Fruit fly (Drosophila melanogaster) whole organism, embryonic: Measurements from ENCODE around the gene Tomosyn.

Source experiments
- CG10979 ChIP-seq: fragments of 200-800 bp; sonication (Bioruptor generic); optimal IDR thresholded peaks from 2 replicates; lab custom pipeline; 2018; ENCODE audit warnings: missing biosample characterization, mild to moderate bottlenecking, missing genetic modification characterization, moderate library complexity
- CG11398 ChIP-seq: fragments of 200-800 bp; sonication (Bioruptor generic); optimal IDR thresholded peaks from 2 replicates; lab custom pipeline; 2016; ENCODE audit warnings: missing biosample characterization, missing genetic modification characterization
- CG11723 ChIP-seq: fragments of 200-800 bp; sonication (Bioruptor generic); optimal IDR thresholded peaks from 2 replicates; lab custom pipeline; 2017; ENCODE audit warnings: missing biosample characterization, mild to moderate bottlenecking, missing genetic modification characterization
- CG12104 ChIP-seq: fragments of 200-800 bp; sonication (Bioruptor generic); optimal IDR thresholded peaks from 3 replicates; lab custom pipeline; 2016; ENCODE audit warnings: missing biosample characterization, missing genetic modification characterization
- CG17385 ChIP-seq: fragments of 200-800 bp; sonication (Bioruptor generic); optimal IDR thresholded peaks from 3 replicates; lab custom pipeline; 2018; ENCODE audit warnings: missing biosample characterization, mild to moderate bottlenecking, missing genetic modification characterization
- CG17802 ChIP-seq: fragments of 200-800 bp; sonication (Bioruptor generic); optimal IDR thresholded peaks from 2 replicates; lab custom pipeline; 2018; ENCODE audit warnings: missing biosample characterization, mild to moderate bottlenecking, missing genetic modification characterization, moderate library complexity
- CG18619 ChIP-seq: fragments of 200-800 bp; sonication (Bioruptor generic); optimal IDR thresholded peaks from 3 replicates; lab custom pipeline; 2017; ENCODE audit warnings: missing biosample characterization, mild to moderate bottlenecking, missing genetic modification characterization
- CG18764 ChIP-seq: fragments of 200-800 bp; sonication (Bioruptor generic); optimal IDR thresholded peaks from 3 replicates; lab custom pipeline; 2016; ENCODE audit warnings: missing biosample characterization, missing genetic modification characterization
- CG31224 ChIP-seq: fragments of 200-800 bp; sonication (Bioruptor generic); IDR thresholded peaks from 2 replicates; pipeline ENCODE4 v1.3.6; 2022; ENCODE audit warnings: missing biosample characterization, missing genetic modification characterization
- CG32772 ChIP-seq: fragments of 200-800 bp; sonication (Bioruptor generic); IDR thresholded peaks from 2 replicates; pipeline ENCODE4 v1.3.6; 2022; ENCODE audit warnings: missing biosample characterization, missing genetic modification characterization
- CG3847 ChIP-seq: fragments of 200-800 bp; sonication (Bioruptor generic); IDR thresholded peaks from 2 replicates; pipeline ENCODE4 v1.3.6; 2022; ENCODE audit warnings: missing biosample characterization, missing genetic modification characterization
- CG3995 ChIP-seq: fragments of 200-800 bp; sonication (Bioruptor generic); optimal IDR thresholded peaks from 3 replicates; lab custom pipeline; 2016; ENCODE audit warnings: missing biosample characterization, missing genetic modification characterization
- CG4730 ChIP-seq: fragments of 200-800 bp; sonication (Bioruptor generic); IDR thresholded peaks from 2 replicates; pipeline ENCODE4 v1.3.6; 2022; ENCODE audit warnings: missing biosample characterization, missing genetic modification characterization
- CG6854 ChIP-seq: fragments of 200-800 bp; sonication (Bioruptor generic); optimal IDR thresholded peaks from 3 replicates; lab custom pipeline; 2017; ENCODE audit warnings: missing biosample characterization, mild to moderate bottlenecking, missing genetic modification characterization
- CG7786 ChIP-seq: fragments of 200-800 bp; sonication (Bioruptor generic); optimal IDR thresholded peaks from 2 replicates; lab custom pipeline; 2016; ENCODE audit warnings: missing biosample characterization, missing genetic modification characterization
- CG8089 ChIP-seq: fragments of 200-800 bp; sonication (Bioruptor generic); optimal IDR thresholded peaks from 3 replicates; lab custom pipeline; 2016; ENCODE audit warnings: missing biosample characterization, missing genetic modification characterization
- CG8359 ChIP-seq: fragments of 200-800 bp; sonication (Bioruptor generic); optimal IDR thresholded peaks from 2 replicates; lab custom pipeline; 2017; ENCODE audit warnings: missing biosample characterization, mild to moderate bottlenecking, missing genetic modification characterization, borderline replicate concordance
- CG9437 ChIP-seq: fragments of 200-800 bp; sonication (Bioruptor generic); optimal IDR thresholded peaks from 2 replicates; lab custom pipeline; 2018; ENCODE audit warnings: missing biosample characterization, mild to moderate bottlenecking, missing genetic modification characterization
- CHES-1-like ChIP-seq: fragments of 200-800 bp; sonication (Bioruptor generic); optimal IDR thresholded peaks from 2 replicates; lab custom pipeline; 2016; ENCODE audit warnings: missing biosample characterization, missing genetic modification characterization
- Dip3 ChIP-seq: fragments of 200-800 bp; sonication (Bioruptor generic); optimal IDR thresholded peaks from 3 replicates; lab custom pipeline; 2016; ENCODE audit warnings: missing biosample characterization, missing genetic modification characterization
- Dll ChIP-seq: fragments of 200-800 bp; sonication (Bioruptor generic); IDR thresholded peaks from 4 replicates; pipeline ENCODE4 v1.3.6; 2022; ENCODE audit warnings: missing biosample characterization, missing genetic modification characterization; ENCODE audit not compliant: partially characterized antibody
- Dref ChIP-seq: fragments of 200-800 bp; sonication (Bioruptor generic); IDR thresholded peaks from 2 replicates; pipeline ENCODE4 v1.3.6; 2022; ENCODE audit warnings: missing biosample characterization, missing genetic modification characterization
- ERR ChIP-seq: fragments of 200-800 bp; sonication (Bioruptor generic); optimal IDR thresholded peaks from 2 replicates; lab custom pipeline; 2016; ENCODE audit warnings: missing biosample characterization, missing genetic modification characterization
- Fer2 ChIP-seq: fragments of 200-800 bp; sonication (Bioruptor generic); optimal IDR thresholded peaks from 2 replicates; lab custom pipeline; 2018; ENCODE audit warnings: missing biosample characterization, mild to moderate bottlenecking, missing genetic modification characterization, moderate library complexity
- Mad ChIP-seq: fragments of 200-800 bp; sonication (Bioruptor generic); optimal IDR thresholded peaks from 2 replicates; lab custom pipeline; 2016; ENCODE audit warnings: missing biosample characterization, missing genetic modification characterization
- Meics ChIP-seq: fragments of 200-800 bp; sonication (Bioruptor generic); optimal IDR thresholded peaks from 2 replicates; lab custom pipeline; 2017; ENCODE audit warnings: missing biosample characterization, mild to moderate bottlenecking, missing genetic modification characterization
- Myb ChIP-seq: fragments of 200-800 bp; sonication (Bioruptor generic); optimal IDR thresholded peaks from 2 replicates; lab custom pipeline; 2016; ENCODE audit warnings: missing biosample characterization, missing genetic modification characterization
- Oaz ChIP-seq: fragments of 200-800 bp; sonication (Bioruptor generic); IDR thresholded peaks from 2 replicates; pipeline ENCODE4 v1.3.6; 2022; ENCODE audit warnings: missing biosample characterization, missing genetic modification characterization
- Spps ChIP-seq: fragments of 200-800 bp; sonication (Bioruptor generic); optimal IDR thresholded peaks from 2 replicates; lab custom pipeline; 2018; ENCODE audit warnings: missing biosample characterization, mild to moderate bottlenecking, missing genetic modification characterization
- bigmax ChIP-seq: fragments of 200-800 bp; sonication (Bioruptor generic); optimal IDR thresholded peaks from 2 replicates; lab custom pipeline; 2018; ENCODE audit warnings: missing biosample characterization, mild to moderate bottlenecking, missing genetic modification characterization
- bsh ChIP-seq, 2 experiments: fragments of 200-800 bp; sonication (Bioruptor generic); optimal IDR thresholded peaks; 2 replicates each; lab custom pipeline; 2017 to 2018; ENCODE audit warnings: mild to moderate bottlenecking in 2 of 2, missing biosample characterization in 2 of 2, missing genetic modification characterization in 2 of 2, moderate library complexity in 1 of 2
- ci ChIP-seq: fragments of 200-800 bp; sonication (Bioruptor generic); IDR thresholded peaks from 3 replicates; pipeline ENCODE4 v1.3.6; 2022; ENCODE audit warnings: missing biosample characterization, missing genetic modification characterization
- dimm ChIP-seq: fragments of 200-800 bp; sonication (Bioruptor generic); IDR thresholded peaks from 2 replicates; pipeline ENCODE4 v1.3.6; 2022; ENCODE audit warnings: missing biosample characterization, missing genetic modification characterization
- gfzf ChIP-seq: fragments of 200-800 bp; sonication (Bioruptor generic); optimal IDR thresholded peaks from 2 replicates; lab custom pipeline; 2016; ENCODE audit warnings: missing biosample characterization, mild to moderate bottlenecking, missing genetic modification characterization, moderate library complexity
- hkb ChIP-seq, 2 experiments: fragments of 200-800 bp in 1 of 2; fragments of >200 bp in 1 of 2; sonication (Bioruptor generic) in 1 of 2; IDR thresholded peaks in 1 of 2; optimal IDR thresholded peaks in 1 of 2; 2 replicates each; pipeline versions ENCODE4 v1.3.6 to Lab custom; 2017 to 2022; ENCODE audit warnings: missing biosample characterization in 1 of 2, missing genetic modification characterization in 1 of 2
- lab ChIP-seq: fragments of 200-800 bp; sonication (Bioruptor generic); optimal IDR thresholded peaks from 3 replicates; lab custom pipeline; 2017; ENCODE audit warnings: missing biosample characterization, missing genetic modification characterization, mild to moderate bottlenecking, moderate library complexity, missing genetic modification reagents
- lov ChIP-seq, 2 experiments: fragments of 200-800 bp in 1 of 2; fragments of >200 bp in 1 of 2; sonication (Bioruptor generic) in 1 of 2; IDR thresholded peaks in 1 of 2; optimal IDR thresholded peaks in 1 of 2; 2 replicates in 1 of 2; 3 replicates in 1 of 2; pipeline versions ENCODE4 v1.3.6 to Lab custom; 2017 to 2022; ENCODE audit warnings: missing biosample characterization in 1 of 2, missing genetic modification characterization in 1 of 2
- nerfin-1 ChIP-seq: fragments of 200-800 bp; sonication (Bioruptor generic); optimal IDR thresholded peaks from 3 replicates; lab custom pipeline; 2019; ENCODE audit warnings: missing biosample characterization, mild to moderate bottlenecking, missing genetic modification characterization, moderate library complexity
- onecut ChIP-seq: fragments of 200-800 bp; sonication (Bioruptor generic); IDR thresholded peaks from 2 replicates; pipeline ENCODE4 v1.3.6; 2022; ENCODE audit warnings: missing biosample characterization, missing genetic modification characterization
- org-1 ChIP-seq: fragments of 200-800 bp; sonication (Bioruptor generic); optimal IDR thresholded peaks from 2 replicates; lab custom pipeline; 2017; ENCODE audit warnings: missing biosample characterization, missing genetic modification characterization
- pzg ChIP-seq: fragments of 200-800 bp; sonication (Bioruptor generic); optimal IDR thresholded peaks from 3 replicates; lab custom pipeline; 2018; ENCODE audit warnings: missing biosample characterization, mild to moderate bottlenecking, missing genetic modification characterization, moderate library complexity
- scrt ChIP-seq: fragments of 200-800 bp; sonication (Bioruptor generic); optimal IDR thresholded peaks from 2 replicates; lab custom pipeline; 2018; ENCODE audit warnings: missing biosample characterization, mild to moderate bottlenecking, missing genetic modification characterization, moderate library complexity
- sima ChIP-seq: fragments of 200-800 bp; sonication (Bioruptor generic); optimal IDR thresholded peaks from 2 replicates; lab custom pipeline; 2016; ENCODE audit warnings: missing biosample characterization, missing genetic modification characterization
- sna ChIP-seq: fragments of 200-800 bp; sonication (Bioruptor generic); IDR thresholded peaks from 2 replicates; pipeline ENCODE4 v1.3.6; 2022; ENCODE audit warnings: missing biosample characterization, missing genetic modification characterization; ENCODE audit not compliant: partially characterized antibody
- stwl ChIP-seq: fragments of 200-800 bp; sonication (Bioruptor generic); optimal IDR thresholded peaks from 3 replicates; lab custom pipeline; 2018; ENCODE audit warnings: missing biosample characterization, mild to moderate bottlenecking, missing genetic modification characterization, moderate library complexity
- tap ChIP-seq: fragments of 200-800 bp; optimal IDR thresholded peaks from 3 replicates; lab custom pipeline; 2019; ENCODE audit warnings: missing biosample characterization, mild to moderate bottlenecking, missing genetic modification characterization, moderate library complexity
- tup ChIP-seq: fragments of 200-800 bp; sonication (Bioruptor generic); optimal IDR thresholded peaks from 2 replicates; lab custom pipeline; 2016; ENCODE audit warnings: missing biosample characterization, mild to moderate bottlenecking, missing genetic modification characterization, moderate library complexity
- tx ChIP-seq: fragments of 200-800 bp; sonication (Bioruptor generic); optimal IDR thresholded peaks from 2 replicates; lab custom pipeline; 2016; ENCODE audit warnings: missing biosample characterization, missing genetic modification characterization
- wdn ChIP-seq: fragments of 200-800 bp; sonication (Bioruptor generic); IDR thresholded peaks from 2 replicates; pipeline ENCODE4 v1.3.6; 2022; ENCODE audit warnings: missing biosample characterization, missing genetic modification characterization
- z ChIP-seq: fragments of 200-800 bp; sonication (Bioruptor generic); IDR thresholded peaks from 3 replicates; pipeline ENCODE4 v1.3.6; 2022; ENCODE audit warnings: missing biosample characterization, missing genetic modification characterization

Gene Tomosyn

dm6 chrX:12653574-12653973, 22.2 kb downstream of the Tomosyn start, which contains the start of gene CkIalpha (continued):
- TF ChIP-seq ci (GFP tag; lab: Robert Waterston, UW) (peak; percentile 74), pzg (peak; percentile 99), CG8359 (GFP tag; lab: Kevin White, UChicago) (no peak), CG31224 (GFP tag; lab: Robert Waterston, UW) (0 out of 2 replicates have a peak, but pooled peaks have one; percentile 10), CG9437 (GFP tag; lab: Kevin White, UChicago) (no peak), tx (GFP tag; lab: Kevin White, UChicago) (peak; percentile 42), CG3995 (GFP tag; lab: Kevin White, UChicago) (peak; percentile 79), CG10979 (tag; lab: Kevin White, UChicago) (no peak), lov (optimal IDR thresholded peaks at IDR 0.05; lab: Kevin White, UChicago) (no peak), lov (GFP tag; IDR thresholded peaks at IDR 0.05; lab: Robert Waterston, UW) (no peak), CHES-1-like (peak; percentile 71), ERR (GFP tag; lab: Kevin White, UChicago) (peak; percentile 72), bigmax (GFP tag; lab: Kevin White, UChicago) (peak; percentile 1), CG17802 (tag; lab: Kevin White, UChicago) (peak; percentile 9), org-1 (GFP tag; lab: Kevin White, UChicago) (no peak), CG8089 (GFP tag; lab: Kevin White, UChicago) (no peak), Mad (GFP tag; lab: Kevin White, UChicago) (peak; percentile 57), CG3847 (GFP tag; lab: Robert Waterston, UW) (peak; percentile 86), nerfin-1 (tag; lab: Kevin White, UChicago) (peak; percentile 27), CG18619 (peak; percentile 19), gfzf (GFP tag; lab: Kevin White, UChicago) (peak; percentile 40), lab (GFP tag; lab: Kevin White, UChicago) (peak; percentile 58), Meics (GFP tag; lab: Kevin White, UChicago) (peak; percentile 0), wdn (GFP tag; lab: Robert Waterston, UW) (no peak), bsh (GFP tag; optimal IDR thresholded peaks at IDR 0.05; lab: Kevin White, UChicago) (peak in 1 of 2 experiments; percentile 6), sna (GFP tag; lab: Robert Waterston, UW) (peak; percentile 98), Dll (GFP tag; lab: Robert Waterston, UW) (peak; percentile 96), tup (GFP tag; lab: Kevin White, UChicago) (no peak), CG11723 (GFP tag; lab: Kevin White, UChicago) (no peak), CG11398 (GFP tag; lab: Kevin White, UChicago) (peak; percentile 31), tap (tag; lab: Kevin White, UChicago) (no peak), CG7786 (GFP tag; lab: Kevin White, UChicago) (peak; percentile 58), hkb (optimal IDR thresholded peaks at IDR 0.05; lab: Kevin White, UChicago) (no peak), hkb (GFP tag; IDR thresholded peaks at IDR 0.05; lab: Robert Waterston, UW) (peak; percentile 59), Fer2 (tag; lab: Kevin White, UChicago) (peak; percentile 3), CG6854 (GFP tag; lab: Kevin White, UChicago) (no peak), CG32772 (GFP tag; lab: Robert Waterston, UW) (peak; percentile 55; the same call in 1 of the 2 replicates), CG17385 (GFP tag; lab: Kevin White, UChicago) (no peak), z (GFP tag; lab: Robert Waterston, UW) (no peak), Dref (GFP tag; lab: Robert Waterston, UW) (peak; percentile 97), stwl (tag; lab: Kevin White, UChicago) (peak; percentile 88), Myb (GFP tag; lab: Kevin White, UChicago) (peak; percentile 64), Dip3 (peak; percentile 67), scrt (GFP tag; lab: Kevin White, UChicago) (no peak), CG12104 (GFP tag; lab: Kevin White, UChicago) (no peak), Spps (tag; lab: Kevin White, UChicago) (peak; percentile 9), dimm (no peak), CG4730 (GFP tag; lab: Robert Waterston, UW) (no peak), CG18764 (peak; percentile 15), Oaz (GFP tag; lab: Robert Waterston, UW) (no peak), onecut (peak; percentile 34; the same call in 1 of the 2 replicates), sima (GFP tag; lab: Kevin White, UChicago) (no peak)
